Fruit fly (Drosophila melanogaster) whole organism, wandering third instar larva: ENCODE measurements around the gene CG1774.

ENCODE experiments used
- rgr ChIP-seq: fragments of 200-800 bp; sonication (Bioruptor generic); optimal IDR thresholded peaks from 3 replicates; lab custom pipeline; 2016; ENCODE audit warnings: missing biosample characterization, mild to moderate bottlenecking, missing genetic modification characterization
- sv ChIP-seq: fragments of 200-800 bp; sonication (Bioruptor generic); optimal IDR thresholded peaks from 3 replicates; lab custom pipeline; 2016; ENCODE audit warnings: missing biosample characterization, missing genetic modification characterization

CG1774 gene

dm6 chr3R:31636501-31636900 is 43.9 kb downstream of the CG1774 start:
- TF ChIP-seq sv (GFP tag; lab: Kevin White, UChicago): no peak
- peak; percentile 5 for TF ChIP-seq rgr (GFP tag; lab: Kevin White, UChicago)
